Fruit fly (Drosophila melanogaster) whole organism, embryonic: ENCODE measurements around the gene SCaMC.

Source experiments
- CG10147 ChIP-seq: fragments of 200-800 bp; sonication (Bioruptor generic); optimal IDR thresholded peaks from 2 replicates; lab custom pipeline; 2019; ENCODE audit warnings: missing biosample characterization, mild to moderate bottlenecking, missing genetic modification characterization, moderate library complexity
- CG11247 ChIP-seq: fragments of 200-800 bp; sonication (Bioruptor generic); IDR thresholded peaks from 2 replicates; pipeline ENCODE4 v1.3.6; 2022; ENCODE audit warnings: missing biosample characterization, missing genetic modification characterization
- CG12219 ChIP-seq: fragments of 200-800 bp; sonication (Bioruptor generic); optimal IDR thresholded peaks from 3 replicates; lab custom pipeline; 2018; ENCODE audit warnings: missing biosample characterization, mild to moderate bottlenecking, missing genetic modification characterization
- CG12299 ChIP-seq: fragments of 200-800 bp; sonication (Bioruptor generic); optimal IDR thresholded peaks from 2 replicates; lab custom pipeline; 2018; ENCODE audit warnings: missing biosample characterization, mild to moderate bottlenecking, missing genetic modification characterization
- CG12391 ChIP-seq: fragments of 200-800 bp; sonication (Bioruptor generic); optimal IDR thresholded peaks from 3 replicates; lab custom pipeline; 2018; ENCODE audit warnings: missing biosample characterization, mild to moderate bottlenecking, missing genetic modification characterization, moderate library complexity
- CG14965 ChIP-seq: fragments of 200-800 bp; sonication (Bioruptor generic); optimal IDR thresholded peaks from 2 replicates; lab custom pipeline; 2016; ENCODE audit warnings: missing biosample characterization, missing genetic modification characterization, borderline replicate concordance
- CG17568 ChIP-seq: fragments of 200-800 bp; sonication (Bioruptor generic); optimal IDR thresholded peaks from 2 replicates; lab custom pipeline; 2018; ENCODE audit warnings: missing biosample characterization, mild to moderate bottlenecking, missing genetic modification characterization, moderate library complexity
- CG17612 ChIP-seq: fragments of 200-800 bp; sonication (Bioruptor generic); IDR thresholded peaks from 2 replicates; pipeline ENCODE4 v1.3.6; 2022; ENCODE audit warnings: missing biosample characterization, missing genetic modification characterization
- CG18764 ChIP-seq: fragments of 200-800 bp; sonication (Bioruptor generic); optimal IDR thresholded peaks from 3 replicates; lab custom pipeline; 2016; ENCODE audit warnings: missing biosample characterization, missing genetic modification characterization
- CG2712 ChIP-seq: fragments of 200-800 bp; optimal IDR thresholded peaks from 3 replicates; lab custom pipeline; 2019; ENCODE audit warnings: missing biosample characterization, mild to moderate bottlenecking, missing genetic modification characterization, moderate library complexity
- CG32532 ChIP-seq: fragments of 200-800 bp; sonication (Bioruptor generic); IDR thresholded peaks from 2 replicates; pipeline ENCODE4 v1.3.6; 2022; ENCODE audit warnings: missing biosample characterization, missing genetic modification characterization
- CG33213 ChIP-seq: fragments of 200-800 bp; sonication (Bioruptor generic); optimal IDR thresholded peaks from 3 replicates; lab custom pipeline; 2016; ENCODE audit warnings: missing biosample characterization, missing genetic modification characterization
- CG3407 ChIP-seq: fragments of 200-800 bp; sonication (Bioruptor generic); optimal IDR thresholded peaks from 2 replicates; lab custom pipeline; 2018; ENCODE audit warnings: missing biosample characterization, mild to moderate bottlenecking, missing genetic modification characterization
- CG3847 ChIP-seq: fragments of 200-800 bp; sonication (Bioruptor generic); IDR thresholded peaks from 2 replicates; pipeline ENCODE4 v1.3.6; 2022; ENCODE audit warnings: missing biosample characterization, missing genetic modification characterization
- CG3995 ChIP-seq: fragments of 200-800 bp; sonication (Bioruptor generic); optimal IDR thresholded peaks from 3 replicates; lab custom pipeline; 2016; ENCODE audit warnings: missing biosample characterization, missing genetic modification characterization
- CG42726 ChIP-seq: fragments of 200-800 bp; sonication (Bioruptor generic); IDR thresholded peaks from 2 replicates; pipeline ENCODE4 v1.3.6; 2022; ENCODE audit warnings: missing biosample characterization, missing genetic modification characterization; ENCODE audit not compliant: partially characterized antibody
- CG6854 ChIP-seq: fragments of 200-800 bp; sonication (Bioruptor generic); optimal IDR thresholded peaks from 3 replicates; lab custom pipeline; 2017; ENCODE audit warnings: missing biosample characterization, mild to moderate bottlenecking, missing genetic modification characterization
- CG8281 ChIP-seq: fragments of 200-800 bp; sonication (Bioruptor generic); optimal IDR thresholded peaks from 2 replicates; lab custom pipeline; 2018; ENCODE audit warnings: missing biosample characterization, mild to moderate bottlenecking, missing genetic modification characterization, moderate library complexity
- CG8388 ChIP-seq: fragments of 200-800 bp; sonication (Bioruptor generic); optimal IDR thresholded peaks from 2 replicates; lab custom pipeline; 2019; ENCODE audit warnings: missing biosample characterization, mild to moderate bottlenecking, missing genetic modification characterization, moderate library complexity
- CG8924 ChIP-seq: fragments of 200-800 bp; optimal IDR thresholded peaks from 3 replicates; lab custom pipeline; 2019; ENCODE audit warnings: missing biosample characterization, mild to moderate bottlenecking, missing genetic modification characterization, moderate library complexity
- CG9437 ChIP-seq: fragments of 200-800 bp; sonication (Bioruptor generic); optimal IDR thresholded peaks from 2 replicates; lab custom pipeline; 2018; ENCODE audit warnings: missing biosample characterization, mild to moderate bottlenecking, missing genetic modification characterization
- CG9727 ChIP-seq: fragments of 200-800 bp; sonication (Bioruptor generic); optimal IDR thresholded peaks from 3 replicates; lab custom pipeline; 2017; ENCODE audit warnings: missing biosample characterization, mild to moderate bottlenecking, missing genetic modification characterization
- CG9817 ChIP-seq: fragments of 200-800 bp; sonication (Bioruptor generic); optimal IDR thresholded peaks from 2 replicates; lab custom pipeline; 2018; ENCODE audit warnings: missing biosample characterization, mild to moderate bottlenecking, missing genetic modification characterization, moderate library complexity
- CkIIα-i1 ChIP-seq: fragments of 200-800 bp; sonication (Bioruptor generic); IDR thresholded peaks from 2 replicates; pipeline ENCODE4 v1.3.6; 2022; ENCODE audit warnings: missing biosample characterization, missing genetic modification characterization
- Dp ChIP-seq: fragments of 200-800 bp; sonication (Bioruptor generic); optimal IDR thresholded peaks from 2 replicates; lab custom pipeline; 2018; ENCODE audit warnings: missing biosample characterization, mild to moderate bottlenecking, missing genetic modification characterization, moderate library complexity
- HLH4C ChIP-seq: fragments of 200-800 bp; sonication (Bioruptor generic); IDR thresholded peaks from 3 replicates; pipeline ENCODE4 v1.3.6; 2022; ENCODE audit warnings: missing biosample characterization, missing genetic modification characterization; ENCODE audit not compliant: partially characterized antibody
- Hr3 ChIP-seq: fragments of 200-800 bp; sonication (Bioruptor generic); optimal IDR thresholded peaks from 3 replicates; lab custom pipeline; 2016; ENCODE audit warnings: missing biosample characterization, missing genetic modification characterization
- MESR4 ChIP-seq: fragments of 200-800 bp; sonication (Bioruptor generic); optimal IDR thresholded peaks from 2 replicates; lab custom pipeline; 2018; ENCODE audit warnings: missing biosample characterization, mild to moderate bottlenecking, missing genetic modification characterization, moderate library complexity
- Max ChIP-seq: fragments of 200-800 bp; sonication (Bioruptor generic); optimal IDR thresholded peaks from 2 replicates; lab custom pipeline; 2016; ENCODE audit warnings: missing biosample characterization, mild to moderate bottlenecking, missing genetic modification characterization
- Myb ChIP-seq: fragments of 200-800 bp; sonication (Bioruptor generic); optimal IDR thresholded peaks from 2 replicates; lab custom pipeline; 2016; ENCODE audit warnings: missing biosample characterization, missing genetic modification characterization
- NC2α ChIP-seq: fragments of 200-800 bp; sonication (Bioruptor generic); optimal IDR thresholded peaks from 2 replicates; lab custom pipeline; 2016; ENCODE audit warnings: missing biosample characterization, missing genetic modification characterization
- Ptx1 ChIP-seq: fragments of 200-800 bp; sonication (Bioruptor generic); IDR thresholded peaks from 2 replicates; pipeline ENCODE4 v1.3.6; 2022; ENCODE audit warnings: missing biosample characterization, missing genetic modification characterization
- Stat92E ChIP-seq, 3 experiments: fragments of >200 bp in 2 of 3; fragments of 200-800 bp in 1 of 3; sonication (Bioruptor generic) in 1 of 3; optimal IDR thresholded peaks; 2 replicates each; lab custom pipeline; 2017 to 2019; ENCODE audit warnings: missing biosample characterization in 3 of 3, missing genetic modification characterization in 3 of 3, mild to moderate bottlenecking in 1 of 3, moderate library complexity in 1 of 3
- ac ChIP-seq: fragments of 200-800 bp; sonication (Bioruptor generic); optimal IDR thresholded peaks from 3 replicates; lab custom pipeline; 2017; ENCODE audit warnings: missing biosample characterization, mild to moderate bottlenecking, missing genetic modification characterization
- amos ChIP-seq: fragments of 200-800 bp; sonication (Bioruptor generic); IDR thresholded peaks from 2 replicates; pipeline ENCODE4 v1.3.6; 2022; ENCODE audit warnings: missing biosample characterization, missing genetic modification characterization; ENCODE audit not compliant: partially characterized antibody
- crol ChIP-seq: fragments of 200-800 bp; sonication (Bioruptor generic); IDR thresholded peaks from 2 replicates; pipeline ENCODE4 v1.3.6; 2022; ENCODE audit warnings: missing biosample characterization, missing genetic modification characterization
- da ChIP-seq: fragments of 200-800 bp; sonication (Bioruptor generic); optimal IDR thresholded peaks from 2 replicates; lab custom pipeline; 2016; ENCODE audit warnings: missing biosample characterization, missing genetic modification characterization
- disco-r ChIP-seq: fragments of 200-800 bp; sonication (Bioruptor generic); optimal IDR thresholded peaks from 2 replicates; lab custom pipeline; 2016; ENCODE audit warnings: missing biosample characterization, missing genetic modification characterization
- fd96Cb ChIP-seq: fragments of 200-800 bp; sonication (Bioruptor generic); optimal IDR thresholded peaks from 2 replicates; lab custom pipeline; 2018; ENCODE audit warnings: missing biosample characterization, mild to moderate bottlenecking, missing genetic modification characterization, moderate library complexity
- ind ChIP-seq: fragments of 200-800 bp; sonication (Bioruptor generic); optimal IDR thresholded peaks from 3 replicates; lab custom pipeline; 2016; ENCODE audit warnings: missing biosample characterization, missing genetic modification characterization
- kah ChIP-seq: fragments of 200-800 bp; sonication (Bioruptor generic); optimal IDR thresholded peaks from 2 replicates; lab custom pipeline; 2018; ENCODE audit warnings: missing biosample characterization, mild to moderate bottlenecking, missing genetic modification characterization
- nau ChIP-seq: fragments of 200-800 bp; sonication (Bioruptor generic); optimal IDR thresholded peaks from 3 replicates; lab custom pipeline; 2017; ENCODE audit warnings: missing biosample characterization, mild to moderate bottlenecking, missing genetic modification characterization, missing genetic modification reagents
- shn ChIP-seq: fragments of 200-800 bp; sonication (Bioruptor generic); optimal IDR thresholded peaks from 3 replicates; lab custom pipeline; 2016; ENCODE audit warnings: missing biosample characterization, missing genetic modification characterization
- sr ChIP-seq: fragments of 200-800 bp; sonication (Bioruptor generic); IDR thresholded peaks from 3 replicates; pipeline ENCODE4 v1.3.6; 2022; ENCODE audit warnings: missing biosample characterization, missing genetic modification characterization
- sug ChIP-seq: fragments of 200-800 bp; optimal IDR thresholded peaks from 2 replicates; lab custom pipeline; 2019; ENCODE audit warnings: missing biosample characterization, mild to moderate bottlenecking, missing genetic modification characterization, moderate library complexity
- ttk ChIP-seq: fragments of 200-800 bp; sonication (Bioruptor generic); IDR thresholded peaks from 2 replicates; pipeline ENCODE4 v2.1.2; 2022; ENCODE audit warnings: missing biosample characterization, missing genetic modification characterization
- wek ChIP-seq: fragments of 200-800 bp; sonication (Bioruptor generic); optimal IDR thresholded peaks from 3 replicates; lab custom pipeline; 2018; ENCODE audit warnings: missing biosample characterization, mild to moderate bottlenecking, missing genetic modification characterization, moderate library complexity
- zen ChIP-seq: fragments of 200-800 bp; sonication (Bioruptor generic); optimal IDR thresholded peaks from 3 replicates; lab custom pipeline; 2018; ENCODE audit warnings: missing biosample characterization, mild to moderate bottlenecking, missing genetic modification characterization, moderate library complexity
- zfh2 ChIP-seq: fragments of 200-800 bp; sonication (Bioruptor generic); optimal IDR thresholded peaks from 2 replicates; lab custom pipeline; 2016; ENCODE audit warnings: missing biosample characterization, missing genetic modification characterization

SCaMC gene

DNA sequence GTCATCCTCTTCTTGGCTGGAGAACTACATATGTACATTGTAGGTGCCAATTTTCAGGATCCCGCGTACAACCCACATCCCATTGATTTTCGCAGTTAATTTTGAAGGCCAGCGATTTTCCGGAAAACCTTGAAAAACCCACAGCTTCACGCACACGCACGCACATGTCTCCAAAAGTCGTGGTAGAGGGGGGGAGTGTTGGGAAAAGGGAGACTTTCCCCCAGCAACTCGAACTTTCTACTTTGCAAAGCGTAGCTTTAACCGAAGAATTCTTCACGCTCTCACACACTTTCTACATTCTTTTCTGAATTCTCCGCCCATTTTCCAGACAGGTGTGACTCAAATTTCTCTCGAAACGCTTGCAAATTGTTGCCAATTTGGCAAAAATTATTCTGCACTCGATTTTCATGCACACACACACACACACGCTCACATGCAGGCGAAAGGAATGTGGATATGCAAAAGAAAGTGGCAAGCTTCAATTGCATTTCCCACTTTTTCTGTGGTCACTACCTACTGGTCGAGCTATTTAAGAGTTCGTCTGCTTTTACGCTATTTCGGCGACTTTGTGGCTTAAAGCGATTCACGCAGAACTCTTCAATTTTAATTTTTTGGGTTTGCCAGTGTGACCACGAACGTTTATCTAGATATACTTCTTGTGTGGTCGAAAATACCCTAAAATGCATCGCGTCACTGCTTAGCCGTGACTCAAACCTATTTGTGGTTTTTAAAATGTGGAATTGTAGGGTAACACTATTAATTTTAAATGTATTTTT is at the start of gene SCaMC (continued):
- TF ChIP-seq CG42726 (GFP tag; lab: Robert Waterston, UW) (peak; percentile 47; the same call in 1 of the 2 replicates), Stat92E (GFP tag; optimal IDR thresholded peaks at IDR 0.05; lab: Kevin White, UChicago) (peak in 1 of 3 experiments; percentile 41), zfh2 (GFP tag; lab: Kevin White, UChicago) (no peak), sug (tag; lab: Kevin White, UChicago) (peak; percentile 100), ac (GFP tag; lab: Kevin White, UChicago) (no peak), HLH4C (GFP tag; lab: Robert Waterston, UW) (0 out of 3 replicates have a peak, but pooled peaks have one; percentile 31), nau (no peak), wek (no peak), CkIIα-i1 (GFP tag; lab: Robert Waterston, UW) (no peak), Dp (peak; percentile 92), CG17568 (GFP tag; lab: Kevin White, UChicago) (no peak), da (no peak), CG9817 (tag; lab: Kevin White, UChicago) (no peak), Ptx1 (no peak), CG11247 (no peak), CG3995 (GFP tag; lab: Kevin White, UChicago) (peak; percentile 58), CG32532 (GFP tag; lab: Robert Waterston, UW) (no peak), Max (GFP tag; lab: Kevin White, UChicago) (peak; percentile 40), CG17612 (GFP tag; lab: Robert Waterston, UW) (no peak), CG3407 (no peak), CG14965 (no peak), CG10147 (no peak), shn (GFP tag; lab: Kevin White, UChicago) (no peak), ttk (GFP tag; lab: Robert Waterston, UW) (no peak), ind (no peak), sr (GFP tag; lab: Robert Waterston, UW) (no peak), CG33213 (peak; percentile 71), CG12219 (GFP tag; lab: Kevin White, UChicago) (no peak), fd96Cb (tag; lab: Kevin White, UChicago) (no peak), disco-r (GFP tag; lab: Kevin White, UChicago) (no peak), CG3847 (GFP tag; lab: Robert Waterston, UW) (peak; percentile 55; the same call in 1 of the 2 replicates), CG12299 (tag; lab: Kevin White, UChicago) (no peak), kah (GFP tag; lab: Kevin White, UChicago) (no peak), Myb (GFP tag; lab: Kevin White, UChicago) (peak; percentile 85), MESR4 (GFP tag; lab: Kevin White, UChicago) (peak; percentile 95), CG9437 (GFP tag; lab: Kevin White, UChicago) (no peak), amos (GFP tag; lab: Robert Waterston, UW) (peak; percentile 24; the same call in 1 of the 2 replicates), CG8924 (peak; percentile 37), CG2712 (peak; percentile 56), CG8281 (tag; lab: Kevin White, UChicago) (no peak), CG9727 (no peak), zen (peak; percentile 53), CG6854 (no peak), CG12391 (tag; lab: Kevin White, UChicago) (peak; percentile 27), Hr3 (GFP tag; lab: Kevin White, UChicago) (no peak), CG8388 (no peak), CG18764 (GFP tag; lab: Kevin White, UChicago) (no peak), crol (GFP tag; lab: Robert Waterston, UW) (peak; percentile 62), NC2α (no peak)
